Fruit fly (Drosophila melanogaster): ENCODE data around the gene CG11369.

Gene CG11369

DNA sequence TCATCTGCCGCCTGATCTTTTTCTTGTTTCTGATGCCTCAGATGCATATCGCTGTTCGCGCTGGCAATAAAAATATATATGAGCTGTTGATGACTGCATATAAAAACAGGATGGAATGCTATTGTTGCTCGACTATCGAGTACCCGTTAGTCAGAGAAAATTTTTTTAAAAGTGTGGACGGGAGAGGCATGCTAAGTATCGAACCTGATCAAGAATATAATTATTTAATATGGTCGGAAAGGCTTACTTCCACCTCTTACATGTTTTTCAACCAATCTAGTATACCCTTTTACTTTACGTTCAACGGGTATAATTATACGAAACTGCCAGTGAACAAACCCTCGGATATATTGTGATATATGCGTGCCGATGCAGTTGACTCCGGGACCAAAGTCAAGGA lies 36.3 kb upstream of the CG11369 start (continued):
- no peak for TF ChIP-seq CG10209 (GFP tag; optimal IDR thresholded peaks at IDR 0.05)
- no peak for TF ChIP-seq Meics (GFP tag; optimal IDR thresholded peaks at IDR 0.05)
- no peak for TF ChIP-seq Blimp-1 (GFP tag; optimal IDR thresholded peaks at IDR 0.05)
- no peak for TF ChIP-seq chn (GFP tag; optimal IDR thresholded peaks at IDR 0.05)
- TF ChIP-seq CG10267 (tag; optimal IDR thresholded peaks at IDR 0.05) = no peak
- TF ChIP-seq unc-4 (GFP tag; IDR thresholded peaks at IDR 0.05; ENCODE audit: partially characterized antibody) = no peak
- no peak for TF ChIP-seq Poxn (GFP tag; IDR thresholded peaks at IDR 0.05)
- no peak for TF ChIP-seq Fer3 (tag; optimal IDR thresholded peaks at IDR 0.05)
- TF ChIP-seq kni (GFP tag; optimal IDR thresholded peaks at IDR 0.05) = no peak
- TF ChIP-seq CG18599 (GFP tag; optimal IDR thresholded peaks at IDR 0.05) = no peak
- no peak for TF ChIP-seq ato (GFP tag; IDR thresholded peaks at IDR 0.05; ENCODE audit: partially characterized antibody)
- no peak for TF ChIP-seq Fer2 (tag; optimal IDR thresholded peaks at IDR 0.05)
- no peak for TF ChIP-seq Dek (tag; optimal IDR thresholded peaks at IDR 0.05)
- no peak for TF ChIP-seq lilli (GFP tag; optimal IDR thresholded peaks at IDR 0.05)
- no peak for TF ChIP-seq slou (GFP tag; optimal IDR thresholded peaks at IDR 0.05)
- TF ChIP-seq prd (optimal IDR thresholded peaks at IDR 0.05) = no peak
- TF ChIP-seq prd (GFP tag; IDR thresholded peaks at IDR 0.05) = 0 out of 3 replicates have a peak, but pooled peaks have one; percentile 16
- TF ChIP-seq CHES-1-like (GFP tag; optimal IDR thresholded peaks at IDR 0.05) = no peak
- no peak for TF ChIP-seq Hr51 (GFP tag; optimal IDR thresholded peaks at IDR 0.05)
- no peak for TF ChIP-seq seq (GFP tag; IDR thresholded peaks at IDR 0.05)
- TF ChIP-seq sc (optimal IDR thresholded peaks at IDR 0.05) = no peak
- no peak for TF ChIP-seq sc (GFP tag; optimal IDR thresholded peaks at IDR 0.05)

DNA sequence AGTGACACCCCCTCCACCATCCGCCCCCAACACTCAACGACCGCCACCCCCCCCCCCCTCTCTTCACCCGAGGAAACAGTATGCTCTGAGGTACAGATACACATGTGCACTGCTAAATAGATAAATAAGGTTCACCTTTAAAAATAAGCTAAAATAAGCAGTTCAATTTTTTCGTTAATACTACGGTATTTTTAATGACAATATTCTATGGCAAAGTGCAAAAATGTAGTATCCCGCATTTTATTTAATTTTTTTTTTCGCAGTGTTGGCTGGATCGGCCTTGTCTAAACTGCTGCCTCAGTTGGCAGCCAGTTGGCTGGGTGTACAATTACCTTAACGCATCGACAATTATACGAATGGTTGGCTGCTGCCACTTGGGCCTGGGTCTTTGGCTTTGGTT lies 35.0 kb upstream of the CG11369 start:
- TF ChIP-seq CG17568 (GFP tag; optimal IDR thresholded peaks at IDR 0.05) (no peak), hbn (GFP tag; IDR thresholded peaks at IDR 0.05; ENCODE audit: partially characterized antibody) (no peak), CG33213 (GFP tag; optimal IDR thresholded peaks at IDR 0.05) (no peak), eyg (GFP tag; optimal IDR thresholded peaks at IDR 0.05) (no peak), inv (GFP tag; IDR thresholded peaks at IDR 0.05; ENCODE audit: partially characterized antibody) (no peak), CG8388 (GFP tag; optimal IDR thresholded peaks at IDR 0.05) (no peak), Abd-B (GFP tag; optimal IDR thresholded peaks at IDR 0.05) (no peak), E2f1 (GFP tag; IDR thresholded peaks at IDR 0.05) (no peak), Mad (GFP tag; optimal IDR thresholded peaks at IDR 0.05) (no peak), nom (GFP tag; optimal IDR thresholded peaks at IDR 0.05) (no peak), oc (tag; optimal IDR thresholded peaks at IDR 0.05) (no peak), sd (tag; optimal IDR thresholded peaks at IDR 0.05) (no peak), p53 (GFP tag; optimal IDR thresholded peaks at IDR 0.05) (no peak), Ravus (GFP tag; IDR thresholded peaks at IDR 0.05) (no peak), CG3838 (GFP tag; optimal IDR thresholded peaks at IDR 0.05) (no peak), HHEX (GFP tag; optimal IDR thresholded peaks at IDR 0.05) (no peak), CG7839 (tag; optimal IDR thresholded peaks at IDR 0.05) (peak; percentile 46), dysf (GFP tag; IDR thresholded peaks at IDR 0.05) (0 out of 3 replicates have a peak, but pooled peaks have one; percentile 33), onecut (GFP tag; IDR thresholded peaks at IDR 0.05) (peak; percentile 15; the same call in 1 of the 2 replicates), zen (tag; optimal IDR thresholded peaks at IDR 0.05) (no peak), CG11695 (GFP tag; IDR thresholded peaks at IDR 0.05) (no peak), CG2712 (tag; optimal IDR thresholded peaks at IDR 0.05) (no peak), gem (tag; optimal IDR thresholded peaks at IDR 0.05) (peak; percentile 31), fru (optimal IDR thresholded peaks at IDR 0.05) (no peak), Hr51 (GFP tag; optimal IDR thresholded peaks at IDR 0.05) (peak in 1 of 2 experiments; percentile 12), Bdp1 (GFP tag; optimal IDR thresholded peaks at IDR 0.05) (no peak), ara (GFP tag; IDR thresholded peaks at IDR 0.05) (no peak), CG12391 (tag; optimal IDR thresholded peaks at IDR 0.05) (no peak), org-1 (GFP tag; optimal IDR thresholded peaks at IDR 0.05) (peak; percentile 31), Vsx1 (GFP tag; optimal IDR thresholded peaks at IDR 0.05) (no peak), Atf6 (GFP tag; IDR thresholded peaks at IDR 0.05) (no peak)
